Worm (Caenorhabditis elegans) whole organism, L4 larva: Measurements from ENCODE around the gene ccz-1.

ENCODE experiments used
- ama-1 ChIP-seq: fragments of 150-350 bp; optimal IDR thresholded peaks from 2 replicates; lab custom pipeline; 2014; ENCODE audit warnings: inconsistent platforms, mixed read lengths
- attf-4 ChIP-seq: sonication (generic microtip); optimal IDR thresholded peaks from 3 replicates; lab custom pipeline; 2017; ENCODE audit warnings: missing biosample characterization, missing genetic modification characterization
- daf-19 ChIP-seq: fragments of 200-800 bp; sonication (Bioruptor generic); conservative IDR thresholded peaks from 2 replicates; pipeline ENCODE4 v1.3.6; 2022; ENCODE audit warnings: missing genetic modification characterization, missing compliant biosample characterization
- dve-1 ChIP-seq: sonication (generic microtip); optimal IDR thresholded peaks from 2 replicates; lab custom pipeline; 2017; ENCODE audit warnings: antibody characterized with exemption, mild to moderate bottlenecking, missing genetic modification characterization, missing compliant biosample characterization; ENCODE audit not compliant: insufficient read depth
- hlh-30 ChIP-seq: sonication (generic microtip); optimal IDR thresholded peaks from 2 replicates; lab custom pipeline; 2017; ENCODE audit warnings: antibody characterized with exemption, mild to moderate bottlenecking, missing genetic modification characterization, missing compliant biosample characterization; ENCODE audit not compliant: insufficient read depth
- lim-7 ChIP-seq: fragments of 200-800 bp; sonication (Bioruptor generic); IDR thresholded peaks from 2 replicates; pipeline ENCODE4 v1.3.6; 2022; ENCODE audit warnings: missing genetic modification characterization, missing compliant biosample characterization
- nhr-11 ChIP-seq: fragments of 150-350 bp; optimal IDR thresholded peaks from 2 replicates; lab custom pipeline; 2014; ENCODE audit warnings: missing biosample characterization, missing genetic modification characterization
- nhr-237 ChIP-seq: sonication (generic microtip); optimal IDR thresholded peaks from 2 replicates; lab custom pipeline; 2017; ENCODE audit warnings: missing biosample characterization, missing genetic modification characterization
- nhr-25 ChIP-seq: sonication (generic microtip); optimal IDR thresholded peaks from 2 replicates; lab custom pipeline; 2017; ENCODE audit warnings: missing genetic modification characterization, mild to moderate bottlenecking, missing compliant biosample characterization, antibody characterized with exemption, moderate library complexity, borderline replicate concordance; ENCODE audit not compliant: insufficient read depth
- nhr-77 ChIP-seq: fragments of 150-350 bp; optimal IDR thresholded peaks from 2 replicates; lab custom pipeline; 2014; ENCODE audit warnings: missing biosample characterization, missing genetic modification characterization
- skn-1 ChIP-seq: fragments of 150-350 bp; optimal IDR thresholded peaks from 2 replicates; lab custom pipeline; 2014; ENCODE audit warnings: missing biosample characterization, missing genetic modification characterization
- snpc-4 ChIP-seq: fragments of 150-350 bp; optimal IDR thresholded peaks from 2 replicates; lab custom pipeline; 2014; ENCODE audit warnings: missing biosample characterization, missing genetic modification characterization
- unc-130 ChIP-seq: sonication (generic microtip); optimal IDR thresholded peaks from 2 replicates; lab custom pipeline; 2016; ENCODE audit warnings: missing genetic modification reagents, missing genetic modification characterization, missing compliant biosample characterization

- no peak for TF ChIP-seq attf-4
- TF ChIP-seq lim-7 (GFP tag; lab: Robert Waterston, UW): no peak
- no peak for TF ChIP-seq nhr-25 (tag; lab: Kevin White, UChicago)
- no peak for TF ChIP-seq skn-1 (tag; lab: Kevin White, UChicago)
- no peak for TF ChIP-seq unc-130 (GFP tag; lab: Kevin White, UChicago)
- no peak for TF ChIP-seq nhr-11 (tag; lab: Kevin White, UChicago)
- no peak for TF ChIP-seq daf-19 (GFP tag; lab: Robert Waterston, UW)
- no peak for TF ChIP-seq ama-1 (lab: Kevin White, UChicago)
- no peak for TF ChIP-seq hlh-30 (tag; lab: Kevin White, UChicago)
- no peak for TF ChIP-seq nhr-237 (tag; lab: Kevin White, UChicago)
- TF ChIP-seq nhr-77 (tag; lab: Kevin White, UChicago): no peak
- no peak for TF ChIP-seq dve-1
- TF ChIP-seq snpc-4: no peak
Measured at ce11 chrV:13665089-13665488, 13.6 kb upstream of the ccz-1 start, which contains the start of gene rde-12.
